Worm (Caenorhabditis elegans) whole organism, young adult: Measurements from ENCODE around the gene C32D5.7.

Source experiments
- B0019.2 ChIP-seq: fragments of 200-800 bp; sonication (Bioruptor generic); conservative IDR thresholded peaks from 2 replicates; pipeline ENCODE4 v1.3.6; 2022; ENCODE audit warnings: missing genetic modification reagents, missing genetic modification characterization, missing compliant biosample characterization
- cebp-1 ChIP-seq, 2 experiments: fragments of 200-800 bp in 1 of 2; sonication (Bioruptor generic) in 1 of 2; sonication (generic microtip) in 1 of 2; IDR thresholded peaks in 1 of 2; optimal IDR thresholded peaks in 1 of 2; 2 replicates each; pipeline versions ENCODE4 v1.3.6 to Lab custom; 2017 to 2022; ENCODE audit warnings: missing compliant biosample characterization in 2 of 2, missing genetic modification characterization in 2 of 2, mild to moderate bottlenecking in 1 of 2, missing genetic modification reagents in 1 of 2, moderate library complexity in 1 of 2
- ets-4 ChIP-seq: fragments of 200-800 bp; sonication (Bioruptor generic); optimal IDR thresholded peaks from 2 replicates; lab custom pipeline; 2018; ENCODE audit warnings: mild to moderate bottlenecking, missing genetic modification characterization, missing compliant biosample characterization
- mxl-1 ChIP-seq: sonication (generic microtip); optimal IDR thresholded peaks from 2 replicates; lab custom pipeline; 2016; ENCODE audit warnings: missing genetic modification characterization, missing compliant biosample characterization
- nhr-80 ChIP-seq: sonication (generic microtip); optimal IDR thresholded peaks from 2 replicates; lab custom pipeline; 2016; ENCODE audit warnings: missing genetic modification characterization, missing compliant biosample characterization
- pha-4 ChIP-seq: fragments of 150-350 bp; sonication (generic microtip); optimal IDR thresholded peaks from 2 replicates; lab custom pipeline; 2014; ENCODE audit warnings: missing biosample characterization, missing genetic modification reagents, missing genetic modification characterization
- snpc-4 ChIP-seq, 5 experiments: fragments of 150-350 bp in 1 of 5; sonication (generic microtip) in 4 of 5; optimal IDR thresholded peaks; 2 replicates each; lab custom pipeline; 2014 to 2018; ENCODE audit warnings: missing genetic modification characterization in 5 of 5, missing biosample characterization in 3 of 5, antibody characterized with exemption in 2 of 5, mild to moderate bottlenecking in 2 of 5, missing compliant biosample characterization in 2 of 5, missing genotype in 2 of 5, moderate library complexity in 2 of 5, missing genetic modification reagents in 1 of 5
- unc-62 ChIP-seq: fragments of 150-350 bp; optimal IDR thresholded peaks from 2 replicates; lab custom pipeline; 2014; ENCODE audit warnings: missing biosample characterization, missing genetic modification reagents, missing genetic modification characterization

- TF ChIP-seq mxl-1 (tag; lab: Kevin White, UChicago) (no peak), unc-62 (GFP tag; lab: Kevin White, UChicago) (no peak), cebp-1 (GFP tag; IDR thresholded peaks at IDR 0.05; lab: Robert Waterston, UW) (no peak), cebp-1 (tag; optimal IDR thresholded peaks at IDR 0.05; lab: Kevin White, UChicago) (no peak), nhr-80 (tag; lab: Kevin White, UChicago) (no peak), snpc-4 (GFP tag; optimal IDR thresholded peaks at IDR 0.05; lab: Kevin White, UChicago) (no peak), snpc-4 (tag; optimal IDR thresholded peaks at IDR 0.05; lab: Kevin White, UChicago) (no peak), pha-4 (tag; lab: Kevin White, UChicago) (no peak), B0019.2 (GFP tag; lab: Robert Waterston, UW) (no peak), ets-4 (GFP tag; lab: Kevin White, UChicago) (no peak)
Measured at ce11 chrII:6371003-6371402, 31.2 kb upstream of the C32D5.7 start, which contains the start of gene lin-23.
